Worm (Caenorhabditis elegans) whole organism, mixed stage, embryonic: Measurements from ENCODE around the gene C45H4.18.

Experiments
- blmp-1 ChIP-seq: fragments of 150-350 bp; optimal IDR thresholded peaks from 2 replicates; lab custom pipeline; 2014; ENCODE audit warnings: missing biosample characterization, missing genetic modification characterization
- ces-1 ChIP-seq: fragments of 150-350 bp; optimal IDR thresholded peaks from 2 replicates; lab custom pipeline; 2014; ENCODE audit warnings: missing biosample characterization, missing genetic modification reagents, missing genetic modification characterization
- elt-3 ChIP-seq: fragments of 150-350 bp; optimal IDR thresholded peaks from 2 replicates; lab custom pipeline; 2014; ENCODE audit warnings: missing biosample characterization, missing genetic modification characterization
- flh-1 ChIP-seq: fragments of 200-800 bp; sonication (Bioruptor generic); optimal IDR thresholded peaks from 2 replicates; lab custom pipeline; 2018; ENCODE audit warnings: mild to moderate bottlenecking, missing genetic modification characterization, moderate library complexity, missing compliant biosample characterization
- hlh-1 ChIP-seq: fragments of 150-350 bp; optimal IDR thresholded peaks from 2 replicates; lab custom pipeline; 2014; ENCODE audit warnings: missing biosample characterization, missing genetic modification reagents, missing genetic modification characterization
- nhr-28 ChIP-seq: fragments of 150-350 bp; optimal IDR thresholded peaks from 2 replicates; lab custom pipeline; 2014; ENCODE audit warnings: missing biosample characterization, missing genetic modification characterization
- nhr-76 ChIP-seq: sonication (generic microtip); optimal IDR thresholded peaks from 2 replicates; lab custom pipeline; 2017; ENCODE audit warnings: missing biosample characterization, missing genetic modification characterization
- pha-4 ChIP-seq: fragments of 150-350 bp; optimal IDR thresholded peaks from 2 replicates; lab custom pipeline; 2018; ENCODE audit warnings: missing biosample characterization, missing genetic modification reagents, missing genetic modification characterization
- snpc-4 ChIP-seq: fragments of 150-350 bp; optimal IDR thresholded peaks from 2 replicates; lab custom pipeline; 2014; ENCODE audit warnings: missing biosample characterization, missing genetic modification characterization
- unc-62 ChIP-seq: fragments of 150-350 bp; optimal IDR thresholded peaks from 2 replicates; lab custom pipeline; 2014; ENCODE audit warnings: missing biosample characterization, missing genetic modification reagents, missing genetic modification characterization
- ztf-11 ChIP-seq: fragments of 150-350 bp; optimal IDR thresholded peaks from 2 replicates; lab custom pipeline; 2014; ENCODE audit warnings: missing biosample characterization, missing genetic modification characterization

DNA sequence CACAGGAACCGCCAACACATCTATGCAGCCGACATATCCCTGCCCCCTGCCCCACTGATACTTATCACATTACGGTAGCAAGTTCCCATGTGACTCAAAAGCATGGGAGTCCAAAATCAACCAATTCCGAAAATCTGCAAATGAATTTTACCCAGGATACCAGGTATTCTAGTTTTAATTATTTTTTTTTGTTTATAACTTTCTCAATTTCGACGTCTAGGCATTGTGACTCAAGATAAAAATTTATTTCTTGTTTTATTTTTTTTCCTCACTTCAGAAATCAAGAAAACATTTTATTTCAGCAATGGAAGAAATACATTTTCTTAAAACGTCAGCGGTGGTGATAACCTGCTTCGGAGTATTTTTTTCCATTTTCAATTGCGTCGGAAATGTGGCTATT, 23.9 kb upstream of the C45H4.18 start, which contains the start of gene srbc-24:
- TF ChIP-seq unc-62, result no peak
- no peak for TF ChIP-seq nhr-76 (tag; lab: Kevin White, UChicago)
- no peak for TF ChIP-seq ztf-11
- TF ChIP-seq hlh-1 (tag; lab: Kevin White, UChicago), result no peak
- no peak for TF ChIP-seq ces-1 (GFP tag; lab: Kevin White, UChicago)
- no peak for TF ChIP-seq snpc-4 (tag; lab: Kevin White, UChicago)
- TF ChIP-seq nhr-28, result no peak
- no peak for TF ChIP-seq blmp-1 (tag; lab: Kevin White, UChicago)
- TF ChIP-seq elt-3 (tag; lab: Kevin White, UChicago), result no peak
- TF ChIP-seq flh-1 (GFP tag; lab: Kevin White, UChicago), result no peak
- TF ChIP-seq pha-4 (tag; lab: Kevin White, UChicago), result no peak
